Worm (Caenorhabditis elegans) whole organism, L4 larva: ENCODE measurements around the gene F44A2.7.

Experiments
- Y48G9A.11 ChIP-seq: fragments of 200-800 bp; sonication (Bioruptor generic); IDR thresholded peaks from 2 replicates; pipeline ENCODE4 v1.3.6; 2022; ENCODE audit warnings: missing genetic modification reagents, missing genetic modification characterization, missing compliant biosample characterization
- egl-27 ChIP-seq: sonication (generic microtip); optimal IDR thresholded peaks from 3 replicates; lab custom pipeline; 2017; ENCODE audit warnings: missing biosample characterization, missing genetic modification reagents, missing genetic modification characterization

DNA sequence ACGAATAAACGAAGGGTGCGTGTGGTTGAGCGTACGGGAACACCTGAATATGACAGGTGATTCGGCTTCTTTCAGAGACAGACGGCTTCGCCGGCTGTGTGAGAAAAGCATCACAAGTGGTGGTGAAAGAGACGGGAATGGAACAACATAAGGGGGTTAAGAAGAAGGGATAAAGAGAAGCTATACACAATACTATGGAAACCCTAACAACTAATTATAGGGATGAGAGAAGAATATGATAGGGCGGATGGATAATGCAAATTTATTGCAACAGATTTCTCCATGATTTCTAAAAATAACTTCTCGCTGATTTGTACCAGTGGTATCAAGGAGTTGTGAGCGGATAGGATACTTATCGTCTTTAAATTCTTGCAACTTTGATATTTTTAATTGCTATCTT is 39.2 kb upstream of the F44A2.7 start, which contains the start of gene hlh-10:
- no peak for TF ChIP-seq Y48G9A.11 (GFP tag; lab: Robert Waterston, UW)
- no peak for TF ChIP-seq egl-27 (tag; lab: Kevin White, UChicago)
